Fruit fly (Drosophila melanogaster) whole organism, embryonic: Measurements from ENCODE around the gene CG32163.

Experiments
- CG10209 ChIP-seq: fragments of 200-800 bp; sonication (Bioruptor generic); optimal IDR thresholded peaks from 3 replicates; lab custom pipeline; 2017; ENCODE audit warnings: missing biosample characterization, mild to moderate bottlenecking, missing genetic modification characterization, missing genetic modification reagents
- CG10267 ChIP-seq: fragments of 200-800 bp; sonication (Bioruptor generic); optimal IDR thresholded peaks from 2 replicates; lab custom pipeline; 2018; ENCODE audit warnings: missing biosample characterization, mild to moderate bottlenecking, missing genetic modification characterization, moderate library complexity
- CG10543 ChIP-seq: fragments of 200-800 bp; sonication (Bioruptor generic); optimal IDR thresholded peaks from 3 replicates; lab custom pipeline; 2017; ENCODE audit warnings: missing biosample characterization, mild to moderate bottlenecking, missing genetic modification characterization, moderate library complexity
- CG10979 ChIP-seq: fragments of 200-800 bp; sonication (Bioruptor generic); optimal IDR thresholded peaks from 2 replicates; lab custom pipeline; 2018; ENCODE audit warnings: missing biosample characterization, mild to moderate bottlenecking, missing genetic modification characterization, moderate library complexity
- CG12942 ChIP-seq: fragments of 200-800 bp; sonication (Bioruptor generic); optimal IDR thresholded peaks from 3 replicates; lab custom pipeline; 2016; ENCODE audit warnings: missing biosample characterization, missing genetic modification characterization
- CG14710 ChIP-seq: fragments of 200-800 bp; sonication (Bioruptor generic); optimal IDR thresholded peaks from 3 replicates; lab custom pipeline; 2019; ENCODE audit warnings: missing biosample characterization, mild to moderate bottlenecking, missing genetic modification characterization, moderate library complexity
- CG15696 ChIP-seq: fragments of 200-800 bp; sonication (Bioruptor generic); optimal IDR thresholded peaks from 2 replicates; lab custom pipeline; 2019; ENCODE audit warnings: missing biosample characterization, mild to moderate bottlenecking, missing genetic modification characterization, moderate library complexity
- CG1602 ChIP-seq: fragments of 200-800 bp; sonication (Bioruptor generic); optimal IDR thresholded peaks from 3 replicates; lab custom pipeline; 2016; ENCODE audit warnings: missing biosample characterization, missing genetic modification characterization
- CG1603 ChIP-seq: fragments of 200-800 bp; sonication (Bioruptor generic); optimal IDR thresholded peaks from 2 replicates; lab custom pipeline; 2019; ENCODE audit warnings: missing biosample characterization, mild to moderate bottlenecking, missing genetic modification characterization, moderate library complexity
- CG17829 ChIP-seq: fragments of 200-800 bp; optimal IDR thresholded peaks from 2 replicates; lab custom pipeline; 2019; ENCODE audit warnings: missing biosample characterization, mild to moderate bottlenecking, missing genetic modification characterization, moderate library complexity
- CG18011 ChIP-seq: fragments of 200-800 bp; sonication (Bioruptor generic); optimal IDR thresholded peaks from 2 replicates; lab custom pipeline; 2017; ENCODE audit warnings: missing biosample characterization, missing genetic modification characterization, mild to moderate bottlenecking, moderate library complexity, missing genotype
- CG2116 ChIP-seq: fragments of 200-800 bp; sonication (Bioruptor generic); optimal IDR thresholded peaks from 3 replicates; lab custom pipeline; 2018; ENCODE audit warnings: missing biosample characterization, mild to moderate bottlenecking, missing genetic modification characterization
- CG2120 ChIP-seq: fragments of 200-800 bp; sonication (Bioruptor generic); optimal IDR thresholded peaks from 3 replicates; lab custom pipeline; 2016; ENCODE audit warnings: missing biosample characterization, missing genetic modification characterization
- CG2202 ChIP-seq: fragments of 200-800 bp; sonication (Bioruptor generic); optimal IDR thresholded peaks from 2 replicates; lab custom pipeline; 2018; ENCODE audit warnings: missing biosample characterization, mild to moderate bottlenecking, missing genetic modification characterization
- CG32532 ChIP-seq: fragments of 200-800 bp; sonication (Bioruptor generic); IDR thresholded peaks from 2 replicates; pipeline ENCODE4 v1.3.6; 2022; ENCODE audit warnings: missing biosample characterization, missing genetic modification characterization
- CG4328 ChIP-seq: fragments of 200-800 bp; sonication (Bioruptor generic); optimal IDR thresholded peaks from 3 replicates; lab custom pipeline; 2017; ENCODE audit warnings: missing biosample characterization, missing genetic modification reagents, missing genetic modification characterization
- CG4424 ChIP-seq: fragments of 200-800 bp; sonication (Bioruptor generic); optimal IDR thresholded peaks from 3 replicates; lab custom pipeline; 2016; ENCODE audit warnings: missing biosample characterization, missing genetic modification characterization
- CG7357 ChIP-seq: fragments of 200-800 bp; sonication (Bioruptor generic); IDR thresholded peaks from 3 replicates; pipeline ENCODE4 v1.3.6; 2022; ENCODE audit warnings: missing biosample characterization, missing genetic modification characterization
- CG8924 ChIP-seq: fragments of 200-800 bp; optimal IDR thresholded peaks from 3 replicates; lab custom pipeline; 2019; ENCODE audit warnings: missing biosample characterization, mild to moderate bottlenecking, missing genetic modification characterization, moderate library complexity
- CG9727 ChIP-seq: fragments of 200-800 bp; sonication (Bioruptor generic); optimal IDR thresholded peaks from 3 replicates; lab custom pipeline; 2017; ENCODE audit warnings: missing biosample characterization, mild to moderate bottlenecking, missing genetic modification characterization
- CG9817 ChIP-seq: fragments of 200-800 bp; sonication (Bioruptor generic); optimal IDR thresholded peaks from 2 replicates; lab custom pipeline; 2018; ENCODE audit warnings: missing biosample characterization, mild to moderate bottlenecking, missing genetic modification characterization, moderate library complexity
- Dp ChIP-seq: fragments of 200-800 bp; sonication (Bioruptor generic); optimal IDR thresholded peaks from 2 replicates; lab custom pipeline; 2018; ENCODE audit warnings: missing biosample characterization, mild to moderate bottlenecking, missing genetic modification characterization, moderate library complexity
- Fer1 ChIP-seq: fragments of 200-800 bp; sonication (Bioruptor generic); optimal IDR thresholded peaks from 2 replicates; lab custom pipeline; 2017; ENCODE audit warnings: missing biosample characterization, mild to moderate bottlenecking, missing genetic modification characterization
- Fer3 ChIP-seq: fragments of 200-800 bp; sonication (Bioruptor generic); optimal IDR thresholded peaks from 2 replicates; lab custom pipeline; 2018; ENCODE audit warnings: missing biosample characterization, mild to moderate bottlenecking, missing genetic modification characterization, moderate library complexity
- GATAe ChIP-seq: fragments of 200-800 bp; sonication (Bioruptor generic); conservative IDR thresholded peaks from 2 replicates; pipeline ENCODE4 v1.3.6; 2022; ENCODE audit warnings: missing biosample characterization, missing genetic modification characterization
- Gug ChIP-seq: fragments of 200-800 bp; sonication (Bioruptor generic); IDR thresholded peaks from 4 replicates; pipeline ENCODE4 v1.3.6; 2022; ENCODE audit warnings: missing biosample characterization, missing genetic modification characterization
- HmgZ ChIP-seq: fragments of 200-800 bp; sonication (Bioruptor generic); optimal IDR thresholded peaks from 2 replicates; lab custom pipeline; 2018; ENCODE audit warnings: missing biosample characterization, mild to moderate bottlenecking, missing genetic modification characterization
- Hsf ChIP-seq: fragments of 200-800 bp; sonication (Bioruptor generic); optimal IDR thresholded peaks from 3 replicates; lab custom pipeline; 2016; ENCODE audit warnings: missing biosample characterization, missing genetic modification characterization
- Meics ChIP-seq: fragments of 200-800 bp; sonication (Bioruptor generic); optimal IDR thresholded peaks from 2 replicates; lab custom pipeline; 2017; ENCODE audit warnings: missing biosample characterization, mild to moderate bottlenecking, missing genetic modification characterization
- Sox100B ChIP-seq: fragments of 200-800 bp; sonication (Bioruptor generic); optimal IDR thresholded peaks from 3 replicates; lab custom pipeline; 2018; ENCODE audit warnings: missing biosample characterization, mild to moderate bottlenecking, missing genetic modification characterization
- Stat92E ChIP-seq, 3 experiments: fragments of >200 bp in 2 of 3; fragments of 200-800 bp in 1 of 3; sonication (Bioruptor generic) in 1 of 3; optimal IDR thresholded peaks; 2 replicates each; lab custom pipeline; 2017 to 2019; ENCODE audit warnings: missing biosample characterization in 3 of 3, missing genetic modification characterization in 3 of 3, mild to moderate bottlenecking in 1 of 3, moderate library complexity in 1 of 3
- TFAM ChIP-seq: fragments of 200-800 bp; sonication (Bioruptor generic); optimal IDR thresholded peaks from 2 replicates; lab custom pipeline; 2017; ENCODE audit warnings: missing biosample characterization, missing genetic modification characterization, inconsistent platforms
- Vsx1 ChIP-seq: fragments of 200-800 bp; sonication (Bioruptor generic); optimal IDR thresholded peaks from 2 replicates; lab custom pipeline; 2017; ENCODE audit warnings: missing biosample characterization, mild to moderate bottlenecking, missing genetic modification characterization, missing genetic modification reagents
- Xbp1 ChIP-seq: fragments of 200-800 bp; sonication (Bioruptor generic); optimal IDR thresholded peaks from 3 replicates; lab custom pipeline; 2016; ENCODE audit warnings: missing biosample characterization, mild to moderate bottlenecking, missing genetic modification characterization
- bcd ChIP-seq: fragments of 200-800 bp; sonication (Bioruptor generic); optimal IDR thresholded peaks from 2 replicates; lab custom pipeline; 2017; ENCODE audit warnings: missing biosample characterization, mild to moderate bottlenecking, missing genetic modification characterization
- cas ChIP-seq: fragments of 200-800 bp; sonication (Bioruptor generic); IDR thresholded peaks from 2 replicates; pipeline ENCODE4 v1.3.6; 2022; ENCODE audit warnings: missing biosample characterization, missing genetic modification characterization
- da ChIP-seq: fragments of 200-800 bp; sonication (Bioruptor generic); optimal IDR thresholded peaks from 2 replicates; lab custom pipeline; 2016; ENCODE audit warnings: missing biosample characterization, missing genetic modification characterization
- dmrt11E ChIP-seq: fragments of 200-800 bp; sonication (Bioruptor generic); optimal IDR thresholded peaks from 3 replicates; lab custom pipeline; 2018; ENCODE audit warnings: missing biosample characterization, mild to moderate bottlenecking, missing genetic modification characterization, moderate library complexity
- eve ChIP-seq, 2 experiments: fragments of >200 bp; optimal IDR thresholded peaks; 2 replicates each; lab custom pipeline; 2017; ENCODE audit warnings: missing biosample characterization in 2 of 2, missing genetic modification characterization in 2 of 2
- gfzf ChIP-seq: fragments of 200-800 bp; sonication (Bioruptor generic); optimal IDR thresholded peaks from 2 replicates; lab custom pipeline; 2016; ENCODE audit warnings: missing biosample characterization, mild to moderate bottlenecking, missing genetic modification characterization, moderate library complexity
- grn ChIP-seq: fragments of 200-800 bp; sonication (Bioruptor generic); optimal IDR thresholded peaks from 3 replicates; lab custom pipeline; 2017; ENCODE audit warnings: missing biosample characterization, missing genetic modification characterization
- gsb-n ChIP-seq: fragments of 200-800 bp; sonication (Bioruptor generic); optimal IDR thresholded peaks from 3 replicates; lab custom pipeline; 2018; ENCODE audit warnings: missing biosample characterization, mild to moderate bottlenecking, missing genetic modification characterization
- jigr1 ChIP-seq: fragments of 200-800 bp; sonication (Bioruptor generic); IDR thresholded peaks from 3 replicates; pipeline ENCODE4 v1.3.6; 2022; ENCODE audit warnings: missing biosample characterization, missing genetic modification characterization
- otp ChIP-seq: fragments of 200-800 bp; sonication (Bioruptor generic); IDR thresholded peaks from 3 replicates; pipeline ENCODE4, ENCODE4 v1.3.6; 2022; ENCODE audit warnings: missing biosample characterization, missing genetic modification characterization
- pzg ChIP-seq: fragments of 200-800 bp; sonication (Bioruptor generic); optimal IDR thresholded peaks from 3 replicates; lab custom pipeline; 2018; ENCODE audit warnings: missing biosample characterization, mild to moderate bottlenecking, missing genetic modification characterization, moderate library complexity
- sens ChIP-seq: fragments of 200-800 bp; sonication (Bioruptor generic); peaks from one replicate; lab custom pipeline; 2016; ENCODE audit warnings: missing biosample characterization, missing genetic modification characterization
- sqz ChIP-seq: fragments of 200-800 bp; sonication (Bioruptor generic); optimal IDR thresholded peaks from 3 replicates; lab custom pipeline; 2018; ENCODE audit warnings: missing biosample characterization, mild to moderate bottlenecking, missing genetic modification characterization
- trem ChIP-seq: fragments of 200-800 bp; optimal IDR thresholded peaks from 3 replicates; lab custom pipeline; 2019; ENCODE audit warnings: missing biosample characterization, mild to moderate bottlenecking, missing genetic modification characterization, moderate library complexity
- unpg ChIP-seq: fragments of 200-800 bp; sonication (Bioruptor generic); optimal IDR thresholded peaks from 3 replicates; lab custom pipeline; 2018; ENCODE audit warnings: missing biosample characterization, mild to moderate bottlenecking, missing genetic modification characterization, moderate library complexity
- wek ChIP-seq: fragments of 200-800 bp; sonication (Bioruptor generic); optimal IDR thresholded peaks from 3 replicates; lab custom pipeline; 2018; ENCODE audit warnings: missing biosample characterization, mild to moderate bottlenecking, missing genetic modification characterization, moderate library complexity

Gene CG32163

DNA sequence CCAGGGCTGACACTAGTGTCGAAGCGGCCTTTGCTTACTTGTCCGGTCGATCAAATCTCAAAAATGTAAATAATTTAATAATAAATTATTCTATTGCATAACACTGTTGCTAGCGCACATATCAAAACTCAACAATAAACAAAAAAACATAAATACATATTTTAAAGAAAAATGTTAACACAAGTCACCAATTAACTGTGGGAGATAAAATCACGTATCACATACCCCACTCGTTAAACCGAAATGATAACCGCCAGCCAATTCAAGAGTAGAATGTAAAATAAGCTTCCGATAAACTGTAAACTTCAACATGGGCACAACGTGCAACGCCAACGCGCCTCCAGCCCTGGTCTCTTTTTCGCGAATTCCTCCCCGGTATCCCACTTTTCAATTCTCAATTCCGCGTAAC is 15.8 kb downstream of the CG32163 start, which contains the start of gene Arts (continued):
- peak; percentile 26 for TF ChIP-seq Fer3
- peak; percentile 12; the same call in 1 of the 4 replicates for TF ChIP-seq Gug (GFP tag; lab: Robert Waterston, UW)
- peak; percentile 51 for TF ChIP-seq CG14710 (tag; lab: Kevin White, UChicago)
- no peak for TF ChIP-seq cas (GFP tag; lab: Robert Waterston, UW)
- TF ChIP-seq bcd (GFP tag; lab: Kevin White, UChicago), result peak; percentile 9
- peak; percentile 91 for TF ChIP-seq Vsx1 (GFP tag; lab: Kevin White, UChicago)
- TF ChIP-seq Sox100B (GFP tag; lab: Kevin White, UChicago), result peak; percentile 34
- TF ChIP-seq CG8924, result peak; percentile 20
- peak; percentile 66 for TF ChIP-seq sens (GFP tag; lab: Kevin White, UChicago)
- TF ChIP-seq gsb-n (tag; lab: Kevin White, UChicago), result peak; percentile 2
- TF ChIP-seq CG7357 (GFP tag; lab: Robert Waterston, UW), result no peak
- no peak for TF ChIP-seq CG2202
- peak; percentile 24 for TF ChIP-seq CG17829
- peak; percentile 58 for TF ChIP-seq Dp (GFP tag; lab: Kevin White, UChicago)
- TF ChIP-seq da, result no peak
- peak; percentile 29 for TF ChIP-seq grn (GFP tag; lab: Kevin White, UChicago)
- peak; percentile 11 for TF ChIP-seq CG10209
- TF ChIP-seq otp (GFP tag; lab: Robert Waterston, UW), result no peak
- no peak for TF ChIP-seq wek (GFP tag; lab: Kevin White, UChicago)
- peak; percentile 48 for TF ChIP-seq CG2116
- TF ChIP-seq CG32532 (GFP tag; lab: Robert Waterston, UW), result no peak
- TF ChIP-seq CG18011 (GFP tag; lab: Kevin White, UChicago), result no peak
- peak; percentile 49 for TF ChIP-seq dmrt11E (tag; lab: Kevin White, UChicago)
- peak; percentile 33 for TF ChIP-seq Xbp1 (GFP tag; lab: Kevin White, UChicago)
- TF ChIP-seq Meics (GFP tag; lab: Kevin White, UChicago), result peak; percentile 15
- TF ChIP-seq CG9817 (tag; lab: Kevin White, UChicago), result peak; percentile 39
- peak; percentile 12 for TF ChIP-seq unpg (GFP tag; lab: Kevin White, UChicago)
- TF ChIP-seq gfzf (GFP tag; lab: Kevin White, UChicago), result peak; percentile 9
- no peak for TF ChIP-seq TFAM
- peak; percentile 32 for TF ChIP-seq pzg (GFP tag; lab: Kevin White, UChicago)
- no peak for TF ChIP-seq CG12942
- peak; percentile 39 for TF ChIP-seq CG10979
- no peak for TF ChIP-seq GATAe (GFP tag; lab: Robert Waterston, UW)
- TF ChIP-seq Fer1 (GFP tag; lab: Kevin White, UChicago), result peak; percentile 37
- no peak for TF ChIP-seq jigr1 (GFP tag; lab: Robert Waterston, UW)
- TF ChIP-seq CG4424 (GFP tag; lab: Kevin White, UChicago), result peak; percentile 41
- peak; percentile 18 for TF ChIP-seq CG1603 (tag; lab: Kevin White, UChicago)
- peak; percentile 53 for TF ChIP-seq trem (tag; lab: Kevin White, UChicago)
- peak; percentile 56 for TF ChIP-seq CG10543
- peak; percentile 20 for TF ChIP-seq HmgZ (tag; lab: Kevin White, UChicago)
- no peak for TF ChIP-seq eve (GFP tag; optimal IDR thresholded peaks at IDR 0.05; lab: Kevin White, UChicago)
- no peak for TF ChIP-seq Stat92E (GFP tag; optimal IDR thresholded peaks at IDR 0.05; lab: Kevin White, UChicago)
- peak; percentile 28 for TF ChIP-seq CG10267 (tag; lab: Kevin White, UChicago)
- peak; percentile 26 for TF ChIP-seq CG4328 (GFP tag; lab: Kevin White, UChicago)
- peak; percentile 46 for TF ChIP-seq CG2120
- TF ChIP-seq CG15696 (tag; lab: Kevin White, UChicago), result peak; percentile 32
- TF ChIP-seq Hsf (GFP tag; lab: Kevin White, UChicago), result peak; percentile 20
- TF ChIP-seq CG1602 (GFP tag; lab: Kevin White, UChicago), result peak; percentile 10
- TF ChIP-seq CG9727 (GFP tag; lab: Kevin White, UChicago), result peak; percentile 49
- peak; percentile 40 for TF ChIP-seq sqz
